Worm (Caenorhabditis elegans) whole organism, L1 larva: ENCODE measurements around the gene vps-53.

ENCODE experiments used
- C04F5.9 ChIP-seq: sonication (generic microtip); optimal IDR thresholded peaks from 2 replicates; lab custom pipeline; 2016; ENCODE audit warnings: missing genetic modification characterization, missing compliant biosample characterization
- F16B12.6 ChIP-seq: fragments of 150-350 bp; optimal IDR thresholded peaks from 2 replicates; lab custom pipeline; 2014; ENCODE audit warnings: missing biosample characterization, missing genetic modification characterization
- Y116A8C.19 ChIP-seq: sonication (generic microtip); optimal IDR thresholded peaks from 2 replicates; lab custom pipeline; 2016; ENCODE audit warnings: missing compliant biosample characterization, missing genetic modification characterization, borderline replicate concordance
- alr-1 ChIP-seq: fragments of 200-800 bp; sonication (Bioruptor generic); optimal IDR thresholded peaks from 2 replicates; lab custom pipeline; 2018; ENCODE audit warnings: borderline replicate concordance, mild to moderate bottlenecking, missing genetic modification characterization, missing compliant biosample characterization
- dpl-1 ChIP-seq, 3 experiments: fragments of 150-350 bp in 2 of 3; sonication (generic microtip) in 1 of 3; optimal IDR thresholded peaks; 2 replicates each; lab custom pipeline; 2014 to 2017; ENCODE audit warnings: missing biosample characterization in 3 of 3, missing genetic modification characterization in 3 of 3, missing genetic modification reagents in 3 of 3
- dsc-1 ChIP-seq: sonication (generic microtip); optimal IDR thresholded peaks from 2 replicates; lab custom pipeline; 2016; ENCODE audit warnings: mild to moderate bottlenecking, missing genetic modification characterization, missing compliant biosample characterization
- efl-1 ChIP-seq, 4 experiments: fragments of 150-350 bp; optimal IDR thresholded peaks in 3 of 4; peaks in 1 of 4; 1 replicate in 1 of 4; 2 replicates in 3 of 4; lab custom pipeline; 2014; ENCODE audit warnings: missing biosample characterization in 2 of 4, missing genetic modification characterization in 2 of 4, missing genetic modification reagents in 2 of 4
- elt-2 ChIP-seq: sonication (generic microtip); optimal IDR thresholded peaks from 2 replicates; lab custom pipeline; 2016; ENCODE audit warnings: missing genetic modification characterization, mild to moderate bottlenecking, inconsistent platforms, missing compliant biosample characterization, missing genetic modification reagents
- ets-5 ChIP-seq: fragments of 200-800 bp; sonication (Bioruptor generic); IDR thresholded peaks from 2 replicates; pipeline ENCODE4 v1.3.6; 2022; ENCODE audit warnings: missing genetic modification characterization, missing compliant biosample characterization
- grh-1 ChIP-seq: fragments of 200-800 bp; sonication (Bioruptor generic); IDR thresholded peaks from 2 replicates; pipeline ENCODE4 v1.3.6; 2022; ENCODE audit warnings: missing genetic modification reagents, missing genetic modification characterization, missing compliant biosample characterization
- hlh-4 ChIP-seq: sonication (generic microtip); optimal IDR thresholded peaks from 2 replicates; lab custom pipeline; 2016; ENCODE audit warnings: mild to moderate bottlenecking, missing genetic modification characterization, missing compliant biosample characterization
- irx-1 ChIP-seq: sonication (generic microtip); optimal IDR thresholded peaks from 2 replicates; lab custom pipeline; 2016; ENCODE audit warnings: missing genetic modification characterization, missing compliant biosample characterization
- isw-1 ChIP-seq: fragments of 200-800 bp; sonication (Bioruptor generic); IDR thresholded peaks from 2 replicates; pipeline ENCODE4 v1.3.6; 2022; ENCODE audit warnings: missing genetic modification characterization, missing compliant biosample characterization
- jun-1 ChIP-seq: fragments of 150-350 bp; optimal IDR thresholded peaks from 2 replicates; lab custom pipeline; 2014; ENCODE audit warnings: missing biosample characterization, missing genetic modification reagents, missing genetic modification characterization
- lin-35 ChIP-seq, 2 experiments: fragments of 150-350 bp; optimal IDR thresholded peaks; 2 replicates each; lab custom pipeline; 2014; ENCODE audit warnings: missing biosample characterization in 2 of 2, missing genetic modification characterization in 2 of 2, missing genetic modification reagents in 2 of 2
- lin-39 ChIP-seq: fragments of 150-350 bp; optimal IDR thresholded peaks from 2 replicates; lab custom pipeline; 2014; ENCODE audit warnings: missing biosample characterization, missing genetic modification reagents, missing genetic modification characterization
- lsy-2 ChIP-seq, 2 experiments: fragments of 150-350 bp; optimal IDR thresholded peaks; 2 replicates each; lab custom pipeline; 2014; ENCODE audit warnings: missing biosample characterization in 2 of 2, missing genetic modification characterization in 2 of 2
- mdl-1 ChIP-seq, 2 experiments: fragments of 150-350 bp; optimal IDR thresholded peaks; 2 replicates each; lab custom pipeline; 2014 to 2017; ENCODE audit warnings: missing biosample characterization in 2 of 2, missing genetic modification characterization in 2 of 2, inconsistent platforms in 1 of 2
- nhr-11 ChIP-seq: fragments of 150-350 bp; optimal IDR thresholded peaks from 2 replicates; lab custom pipeline; 2014; ENCODE audit warnings: missing biosample characterization, missing genetic modification characterization
- nhr-12 ChIP-seq: sonication (generic microtip); optimal IDR thresholded peaks from 2 replicates; lab custom pipeline; 2017; ENCODE audit warnings: missing biosample characterization, missing genetic modification characterization
- nhr-20 ChIP-seq: sonication (generic microtip); optimal IDR thresholded peaks from 2 replicates; lab custom pipeline; 2016; ENCODE audit warnings: mild to moderate bottlenecking, missing genetic modification characterization, missing compliant biosample characterization
- nhr-28 ChIP-seq: fragments of 150-350 bp; optimal IDR thresholded peaks from 2 replicates; lab custom pipeline; 2014; ENCODE audit warnings: missing biosample characterization, missing genetic modification characterization
- nhr-71 ChIP-seq: sonication (generic microtip); optimal IDR thresholded peaks from 2 replicates; lab custom pipeline; 2016; ENCODE audit warnings: mild to moderate bottlenecking, missing genetic modification characterization, moderate library complexity, missing compliant biosample characterization
- nhr-76 ChIP-seq: sonication (generic microtip); optimal IDR thresholded peaks from 2 replicates; lab custom pipeline; 2017; ENCODE audit warnings: missing biosample characterization, missing genetic modification characterization
- nhr-77 ChIP-seq: fragments of 150-350 bp; optimal IDR thresholded peaks from 2 replicates; lab custom pipeline; 2014; ENCODE audit warnings: missing biosample characterization, missing genetic modification characterization
- nhr-85 ChIP-seq: sonication (generic microtip); peaks from one replicate; lab custom pipeline; 2016; ENCODE audit warnings: missing genetic modification characterization, inconsistent platforms, missing compliant biosample characterization
- pqm-1 ChIP-seq: sonication (generic microtip); optimal IDR thresholded peaks from 3 replicates; lab custom pipeline; 2017; ENCODE audit warnings: missing biosample characterization, missing genetic modification characterization
- snu-23 ChIP-seq: sonication (generic microtip); optimal IDR thresholded peaks from 2 replicates; lab custom pipeline; 2016; ENCODE audit warnings: missing genetic modification characterization, missing compliant biosample characterization
- sox-4 ChIP-seq: sonication (generic microtip); optimal IDR thresholded peaks from 2 replicates; lab custom pipeline; 2016; ENCODE audit warnings: missing genetic modification characterization, missing compliant biosample characterization
- tlp-1 ChIP-seq: fragments of 150-350 bp; optimal IDR thresholded peaks from 2 replicates; lab custom pipeline; 2014; ENCODE audit warnings: missing biosample characterization, missing genetic modification characterization
- xbp-1 ChIP-seq: sonication (generic microtip); optimal IDR thresholded peaks from 2 replicates; lab custom pipeline; 2016; ENCODE audit warnings: missing genetic modification characterization, missing compliant biosample characterization
- zag-1 ChIP-seq: fragments of 150-350 bp; optimal IDR thresholded peaks from 2 replicates; lab custom pipeline; 2014; ENCODE audit warnings: missing biosample characterization, missing genetic modification characterization
- ztf-11 ChIP-seq, 2 experiments: sonication (generic microtip); optimal IDR thresholded peaks; 2 replicates each; lab custom pipeline; 2016 to 2017; ENCODE audit warnings: missing genetic modification characterization in 2 of 2, missing biosample characterization in 1 of 2, missing compliant biosample characterization in 1 of 2

vps-53 gene

ce11 chrIII:9731313-9731912 lies 25.9 kb downstream of the vps-53 start (continued):
- TF ChIP-seq hlh-4 (tag; lab: Kevin White, UChicago) (no peak), tlp-1 (tag; lab: Kevin White, UChicago) (no peak), nhr-28 (no peak), lsy-2 (tag; optimal IDR thresholded peaks at IDR 0.05; lab: Kevin White, UChicago) (peak; percentile 1 to 7), nhr-85 (tag; lab: Kevin White, UChicago) (peak; percentile 9), C04F5.9 (tag; lab: Kevin White, UChicago) (no peak), nhr-12 (tag; lab: Kevin White, UChicago) (no peak), sox-4 (tag; lab: Kevin White, UChicago) (no peak)

ce11 chrIII:9730407-9730806 lies 26.9 kb downstream of the vps-53 start:
- peak; percentile 53 for TF ChIP-seq dsc-1
- no peak for TF ChIP-seq efl-1 (optimal IDR thresholded peaks at IDR 0.05; lab: Kevin White, UChicago)
- TF ChIP-seq efl-1 (GFP tag; optimal IDR thresholded peaks at IDR 0.05 in 1 of 2; lab: Kevin White, UChicago), result peak in 1 of 2 experiments; percentile 42
- no peak for TF ChIP-seq nhr-71 (tag; lab: Kevin White, UChicago)

ce11 chrIII:9727439-9727838 lies 29.9 kb downstream of the vps-53 start, which contains the start of gene C07A9.12:
Gene C07A9.12 (minus strand): TSS chrIII:9727539.
- TF ChIP-seq dsc-1, result peak; percentile 3
- no peak for TF ChIP-seq nhr-20 (tag; lab: Kevin White, UChicago)
- TF ChIP-seq, all 84 proteins: peak for 1

ce11 chrIII:9725114-9725513 lies 32.2 kb downstream of the vps-53 start, which contains the start of gene clec-162:
Gene clec-162 (minus strand): TSS chrIII:9725214.
- TF ChIP-seq ets-5 (GFP tag; lab: Robert Waterston, UW) (no peak), C04F5.9 (tag; lab: Kevin White, UChicago) (no peak), grh-1 (GFP tag; lab: Robert Waterston, UW) (no peak), xbp-1 (tag; lab: Kevin White, UChicago) (no peak), alr-1 (no peak), nhr-12 (tag; lab: Kevin White, UChicago) (no peak), Y116A8C.19 (tag; lab: Kevin White, UChicago) (no peak), lin-39 (no peak), snu-23 (GFP tag; lab: Kevin White, UChicago) (no peak), hlh-4 (tag; lab: Kevin White, UChicago) (no peak), nhr-77 (tag; lab: Kevin White, UChicago) (no peak), mdl-1 (tag; optimal IDR thresholded peaks at IDR 0.05; lab: Kevin White, UChicago) (no peak), tlp-1 (tag; lab: Kevin White, UChicago) (no peak), dpl-1 (GFP tag; optimal IDR thresholded peaks at IDR 0.05; lab: Kevin White, UChicago) (no peak), irx-1 (tag; lab: Kevin White, UChicago) (no peak), nhr-76 (tag; lab: Kevin White, UChicago) (no peak), F16B12.6 (tag; lab: Kevin White, UChicago) (no peak)

- peak in 1 of 2 experiments; percentile 26 for TF ChIP-seq lin-35 (GFP tag; optimal IDR thresholded peaks at IDR 0.05; lab: Kevin White, UChicago)
- TF ChIP-seq jun-1 (tag; lab: Kevin White, UChicago), result no peak
- no peak for TF ChIP-seq ztf-11 (tag; optimal IDR thresholded peaks at IDR 0.05; lab: Kevin White, UChicago)
- TF ChIP-seq C04F5.9 (tag; lab: Kevin White, UChicago), result no peak
- TF ChIP-seq pqm-1 (tag; lab: Kevin White, UChicago), result peak; percentile 44
- peak; percentile 59 for TF ChIP-seq tlp-1 (tag; lab: Kevin White, UChicago)
- peak; percentile 8 for TF ChIP-seq nhr-71 (tag; lab: Kevin White, UChicago)
- no peak for TF ChIP-seq zag-1
- TF ChIP-seq nhr-11 (tag; lab: Kevin White, UChicago), result no peak
- TF ChIP-seq elt-2, result peak; percentile 91
- TF ChIP-seq lsy-2 (tag; optimal IDR thresholded peaks at IDR 0.05; lab: Kevin White, UChicago), result no peak
- TF ChIP-seq nhr-20 (tag; lab: Kevin White, UChicago), result peak; percentile 5
- no peak for TF ChIP-seq isw-1
These were observed 35.3 kb downstream of the vps-53 start for ce11 chrIII:9721991-9722390.
